Fruit fly (Drosophila melanogaster): ENCODE results near the gene zen.

zen gene

dm6 chr3R:6754104-6754951 is at the start of gene zen:
Gene zen (minus strand): TSS chr3R:6754194.
- TF ChIP-seq CG8632 (GFP tag; optimal IDR thresholded peaks at IDR 0.05), result no peak

DNA sequence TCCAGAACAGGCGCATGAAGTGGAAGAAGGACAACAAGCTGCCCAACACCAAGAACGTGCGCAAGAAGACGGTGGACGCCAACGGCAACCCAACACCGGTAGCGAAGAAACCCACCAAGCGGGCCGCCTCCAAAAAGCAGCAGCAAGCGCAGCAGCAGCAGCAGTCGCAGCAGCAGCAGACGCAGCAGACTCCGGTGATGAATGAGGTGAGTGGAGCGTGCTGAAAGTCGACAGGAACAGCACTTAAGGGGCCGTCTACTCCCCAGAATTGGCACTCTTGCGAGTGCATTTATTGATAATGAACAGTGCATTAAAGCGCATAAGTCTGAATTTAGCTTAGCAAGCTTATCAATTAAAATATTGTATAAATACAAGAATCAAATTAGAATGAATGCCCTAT is 47.2 kb upstream of the zen start:
- TF ChIP-seq Sox14 (GFP tag; optimal IDR thresholded peaks at IDR 0.05) (no peak), Hr4 (GFP tag; optimal IDR thresholded peaks at IDR 0.05) (no peak), salr (GFP tag; optimal IDR thresholded peaks at IDR 0.05) (no peak), vri (GFP tag; optimal IDR thresholded peaks at IDR 0.05) (no peak), svp (GFP tag) (no peak), CG6276 (GFP tag; optimal IDR thresholded peaks at IDR 0.05) (no peak), CG6163 (GFP tag; IDR thresholded peaks at IDR 0.05) (no peak), CG11902 (GFP tag; optimal IDR thresholded peaks at IDR 0.05) (no peak), esn (GFP tag; optimal IDR thresholded peaks at IDR 0.05) (no peak), CG15336 (GFP tag; IDR thresholded peaks at IDR 0.05) (no peak), spab (GFP tag; optimal IDR thresholded peaks at IDR 0.05) (no peak), net (GFP tag; optimal IDR thresholded peaks at IDR 0.05) (no peak), acj6 (GFP tag; optimal IDR thresholded peaks at IDR 0.05) (no peak)

dm6 chr3R:6791189-6791886 is 37.3 kb upstream of the zen start, which contains the start of gene Dfd:
Gene Dfd (plus strand): TSS chr3R:6791836.
- no peak for TF ChIP-seq CG6792 (GFP tag; optimal IDR thresholded peaks at IDR 0.05)
- peak; percentile 13 for TF ChIP-seq Sox14 (GFP tag; optimal IDR thresholded peaks at IDR 0.05)
- peak; percentile 28 for TF ChIP-seq OdsH (GFP tag; optimal IDR thresholded peaks at IDR 0.05)
- peak; percentile 6 for TF ChIP-seq lz (GFP tag; optimal IDR thresholded peaks at IDR 0.05)
- peak; percentile 27 for TF ChIP-seq pdm3 (GFP tag; optimal IDR thresholded peaks at IDR 0.05)
- peak; percentile 39; the same call in 2 of the 3 replicates for TF ChIP-seq eg (GFP tag; IDR thresholded peaks at IDR 0.05)
- peak in 1 of 2 experiments; percentile 25 for TF ChIP-seq ss (GFP tag; optimal IDR thresholded peaks at IDR 0.05)
- no peak for TF ChIP-seq vri (GFP tag; optimal IDR thresholded peaks at IDR 0.05)
- TF ChIP-seq CG4318 (GFP tag; optimal IDR thresholded peaks at IDR 0.05), result peak; percentile 3
- no peak for TF ChIP-seq fd85E (GFP tag; optimal IDR thresholded peaks at IDR 0.05)
- TF ChIP-seq CG3919 (GFP tag; optimal IDR thresholded peaks at IDR 0.05), result no peak
- no peak for TF ChIP-seq CG11762 (GFP tag; optimal IDR thresholded peaks at IDR 0.05; ENCODE audit: insufficient read depth)
- TF ChIP-seq Blimp-1 (GFP tag; optimal IDR thresholded peaks at IDR 0.05), result no peak
- no peak; the same call in 2 of the 3 replicates for TF ChIP-seq CG6163 (GFP tag; IDR thresholded peaks at IDR 0.05)
- no peak for TF ChIP-seq topi (GFP tag; optimal IDR thresholded peaks at IDR 0.05)
- TF ChIP-seq CG9139 (GFP tag; optimal IDR thresholded peaks at IDR 0.05), result no peak
- TF ChIP-seq fkh (GFP tag; optimal IDR thresholded peaks at IDR 0.05), result no peak
- TF ChIP-seq svp (GFP tag), result peak; percentile 68
- peak; percentile 36 for TF ChIP-seq Hr4 (GFP tag; optimal IDR thresholded peaks at IDR 0.05)
- TF ChIP-seq salr (GFP tag; optimal IDR thresholded peaks at IDR 0.05), result peak in 1 of 2 experiments; percentile 35
- peak; percentile 52 for TF ChIP-seq CG32006 (GFP tag; optimal IDR thresholded peaks at IDR 0.05)
- no peak for TF ChIP-seq Hr38 (GFP tag; optimal IDR thresholded peaks at IDR 0.05)
- peak; percentile 25 for TF ChIP-seq CG10631 (GFP tag; optimal IDR thresholded peaks at IDR 0.05)
- TF ChIP-seq CG8632 (GFP tag; optimal IDR thresholded peaks at IDR 0.05), result peak; percentile 38
- peak; percentile 26 for TF ChIP-seq CG34406 (GFP tag; optimal IDR thresholded peaks at IDR 0.05)
- TF ChIP-seq Eip78C (GFP tag), result no peak

DNA sequence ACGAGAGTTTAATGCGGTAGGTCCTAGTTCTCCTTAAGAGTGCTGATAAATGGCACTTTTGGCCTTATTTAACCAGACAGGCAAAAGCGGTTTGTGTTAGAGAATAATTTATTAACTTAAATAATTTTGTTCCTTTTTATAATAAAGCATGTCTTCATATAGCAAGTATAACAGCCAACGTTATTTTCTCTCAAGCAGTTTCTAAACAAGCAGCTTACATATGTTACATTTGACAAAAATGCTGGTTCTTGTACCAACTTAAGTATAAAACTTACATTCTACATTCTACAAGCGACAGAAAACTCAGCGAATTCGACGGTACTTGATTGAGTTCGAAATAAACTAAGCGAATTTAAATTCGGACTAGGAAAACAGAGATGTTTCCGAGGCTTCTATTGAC is 26.0 kb upstream of the zen start:
- TF ChIP-seq CG11294 (GFP tag; IDR thresholded peaks at IDR 0.05), result no peak
- no peak for TF ChIP-seq CG4318 (GFP tag; optimal IDR thresholded peaks at IDR 0.05)
- no peak for TF ChIP-seq net (GFP tag; optimal IDR thresholded peaks at IDR 0.05)
- no peak for TF ChIP-seq Eip75B (GFP tag; optimal IDR thresholded peaks at IDR 0.05)
- TF ChIP-seq Eip78C (GFP tag), result no peak
- no peak for TF ChIP-seq CG9139 (GFP tag; optimal IDR thresholded peaks at IDR 0.05)
- no peak for TF ChIP-seq OdsH (GFP tag; optimal IDR thresholded peaks at IDR 0.05)
- no peak for TF ChIP-seq CG10631 (GFP tag; optimal IDR thresholded peaks at IDR 0.05)

All from whole organism, prepupa.